Worm (Caenorhabditis elegans): ENCODE measurements around the gene R148.3.

- TF ChIP-seq elt-1 (tag; optimal IDR thresholded peaks at IDR 0.05; ENCODE audit: borderline replicate concordance, insufficient read depth) (no peak), unc-39 (tag; optimal IDR thresholded peaks at IDR 0.05) (no peak), mep-1 (tag; optimal IDR thresholded peaks at IDR 0.05) (no peak), ces-1 (GFP tag; optimal IDR thresholded peaks at IDR 0.05) (no peak), unc-62 (GFP tag; optimal IDR thresholded peaks at IDR 0.05) (no peak), elt-3 (tag; optimal IDR thresholded peaks at IDR 0.05) (no peak), nhr-12 (tag; optimal IDR thresholded peaks at IDR 0.05) (no peak), lin-32 (GFP tag; optimal IDR thresholded peaks at IDR 0.05) (no peak), ztf-11 (tag; optimal IDR thresholded peaks at IDR 0.05) (no peak), pha-4 (tag; optimal IDR thresholded peaks at IDR 0.05) (no peak), lin-13 (tag; optimal IDR thresholded peaks at IDR 0.05) (no peak), blmp-1 (tag; optimal IDR thresholded peaks at IDR 0.05) (no peak), nhr-28 (tag; optimal IDR thresholded peaks at IDR 0.05) (no peak)
These were observed 31.5 kb upstream of the R148.3 start, which contains the start of gene C44B11.4 for ce11 chrIII:3143657-3144056.
